Worm (Caenorhabditis elegans) whole organism, L1 larva: ENCODE data around the gene ndx-3.

Source experiments
- C04F5.9 ChIP-seq: sonication (generic microtip); optimal IDR thresholded peaks from 2 replicates; lab custom pipeline; 2016; ENCODE audit warnings: missing genetic modification characterization, missing compliant biosample characterization
- C16A3.4 ChIP-seq: fragments of 150-350 bp; optimal IDR thresholded peaks from 2 replicates; lab custom pipeline; 2014; ENCODE audit warnings: missing biosample characterization, missing genetic modification characterization
- Y116A8C.19 ChIP-seq: sonication (generic microtip); optimal IDR thresholded peaks from 2 replicates; lab custom pipeline; 2016; ENCODE audit warnings: missing compliant biosample characterization, missing genetic modification characterization, borderline replicate concordance
- aly-2 ChIP-seq: fragments of 150-350 bp; optimal IDR thresholded peaks from 2 replicates; lab custom pipeline; 2014; ENCODE audit warnings: missing biosample characterization, missing genetic modification characterization
- ama-1 ChIP-seq: fragments of 150-350 bp; optimal IDR thresholded peaks from 2 replicates; lab custom pipeline; 2014
- blmp-1 ChIP-seq: fragments of 150-350 bp; optimal IDR thresholded peaks from 2 replicates; lab custom pipeline; 2014; ENCODE audit warnings: missing biosample characterization, missing genetic modification characterization
- ceh-8 ChIP-seq: fragments of 200-800 bp; sonication (Bioruptor generic); optimal IDR thresholded peaks from 2 replicates; lab custom pipeline; 2018; ENCODE audit warnings: mild to moderate bottlenecking, missing genetic modification characterization, moderate library complexity, missing compliant biosample characterization
- ceh-82 ChIP-seq, 3 experiments: fragments of 150-350 bp in 1 of 3; sonication (generic microtip) in 2 of 3; optimal IDR thresholded peaks; 2 replicates each; lab custom pipeline; 2014 to 2017; ENCODE audit warnings: missing biosample characterization in 3 of 3, missing genetic modification characterization in 3 of 3
- ceh-88 ChIP-seq: fragments of 200-800 bp; sonication (Bioruptor generic); IDR thresholded peaks from 2 replicates; pipeline ENCODE4 v1.3.6; 2022; ENCODE audit warnings: missing genetic modification characterization, missing compliant biosample characterization
- ces-1 ChIP-seq: fragments of 150-350 bp; optimal IDR thresholded peaks from 2 replicates; lab custom pipeline; 2014; ENCODE audit warnings: missing biosample characterization, missing genetic modification reagents, missing genetic modification characterization
- dpl-1 ChIP-seq, 3 experiments: fragments of 150-350 bp in 2 of 3; sonication (generic microtip) in 1 of 3; optimal IDR thresholded peaks; 2 replicates each; lab custom pipeline; 2014 to 2017; ENCODE audit warnings: missing biosample characterization in 3 of 3, missing genetic modification characterization in 3 of 3, missing genetic modification reagents in 3 of 3
- dsc-1 ChIP-seq: sonication (generic microtip); optimal IDR thresholded peaks from 2 replicates; lab custom pipeline; 2016; ENCODE audit warnings: mild to moderate bottlenecking, missing genetic modification characterization, missing compliant biosample characterization
- efl-1 ChIP-seq, 4 experiments: fragments of 150-350 bp; optimal IDR thresholded peaks in 3 of 4; peaks in 1 of 4; 1 replicate in 1 of 4; 2 replicates in 3 of 4; lab custom pipeline; 2014; ENCODE audit warnings: missing biosample characterization in 2 of 4, missing genetic modification characterization in 2 of 4, missing genetic modification reagents in 2 of 4
- efl-3 ChIP-seq: fragments of 200-800 bp; sonication (Bioruptor generic); optimal IDR thresholded peaks from 2 replicates; lab custom pipeline; 2018; ENCODE audit warnings: mild to moderate bottlenecking, missing genetic modification characterization, missing compliant biosample characterization
- elt-3 ChIP-seq, 6 experiments: fragments of 150-350 bp in 1 of 6; sonication (generic microtip); optimal IDR thresholded peaks; 2 replicates each; lab custom pipeline; 2017 to 2018; ENCODE audit warnings: missing biosample characterization in 6 of 6, missing genetic modification characterization in 6 of 6, inconsistent platforms in 1 of 6
- fkh-8 ChIP-seq: sonication (generic microtip); optimal IDR thresholded peaks from 2 replicates; lab custom pipeline; 2016; ENCODE audit warnings: mild to moderate bottlenecking, missing genetic modification characterization, missing compliant biosample characterization
- grh-1 ChIP-seq: fragments of 200-800 bp; sonication (Bioruptor generic); IDR thresholded peaks from 2 replicates; pipeline ENCODE4 v1.3.6; 2022; ENCODE audit warnings: missing genetic modification reagents, missing genetic modification characterization, missing compliant biosample characterization
- hlh-17 ChIP-seq: fragments of 200-800 bp; sonication (Bioruptor generic); optimal IDR thresholded peaks from 2 replicates; lab custom pipeline; 2018; ENCODE audit warnings: missing genetic modification characterization, mild to moderate bottlenecking, missing compliant biosample characterization, moderate library complexity, borderline replicate concordance
- hpl-2 ChIP-seq: fragments of 150-350 bp; optimal IDR thresholded peaks from 2 replicates; lab custom pipeline; 2014; ENCODE audit warnings: missing biosample characterization, missing genetic modification reagents, missing genetic modification characterization
- isw-1 ChIP-seq: fragments of 200-800 bp; sonication (Bioruptor generic); IDR thresholded peaks from 2 replicates; pipeline ENCODE4 v1.3.6; 2022; ENCODE audit warnings: missing genetic modification characterization, missing compliant biosample characterization
- jun-1 ChIP-seq: fragments of 150-350 bp; optimal IDR thresholded peaks from 2 replicates; lab custom pipeline; 2014; ENCODE audit warnings: missing biosample characterization, missing genetic modification reagents, missing genetic modification characterization
- lin-14 ChIP-seq: fragments of 200-800 bp; sonication (Bioruptor generic); optimal IDR thresholded peaks from 2 replicates; lab custom pipeline; 2018; ENCODE audit warnings: mild to moderate bottlenecking, missing genetic modification characterization, moderate library complexity, missing compliant biosample characterization
- lin-15B ChIP-seq: fragments of 150-350 bp; sonication (generic microtip); optimal IDR thresholded peaks from 3 replicates; lab custom pipeline; 2014; ENCODE audit warnings: missing biosample characterization, missing genetic modification characterization
- lin-35 ChIP-seq, 2 experiments: fragments of 150-350 bp; optimal IDR thresholded peaks; 2 replicates each; lab custom pipeline; 2014; ENCODE audit warnings: missing biosample characterization in 2 of 2, missing genetic modification characterization in 2 of 2, missing genetic modification reagents in 2 of 2
- lsy-2 ChIP-seq, 2 experiments: fragments of 150-350 bp; optimal IDR thresholded peaks; 2 replicates each; lab custom pipeline; 2014; ENCODE audit warnings: missing biosample characterization in 2 of 2, missing genetic modification characterization in 2 of 2
- mab-9 ChIP-seq: fragments of 200-800 bp; sonication (Bioruptor generic); IDR thresholded peaks from 2 replicates; pipeline ENCODE4 v1.3.6; 2022; ENCODE audit warnings: missing genetic modification reagents, missing genetic modification characterization, missing compliant biosample characterization
- mdl-1 ChIP-seq, 2 experiments: fragments of 150-350 bp; optimal IDR thresholded peaks; 2 replicates each; lab custom pipeline; 2014 to 2017; ENCODE audit warnings: missing biosample characterization in 2 of 2, missing genetic modification characterization in 2 of 2, inconsistent platforms in 1 of 2
- mef-2 ChIP-seq: fragments of 150-350 bp; optimal IDR thresholded peaks from 2 replicates; lab custom pipeline; 2014; ENCODE audit warnings: missing biosample characterization, missing genetic modification characterization
- mep-1 ChIP-seq: fragments of 150-350 bp; optimal IDR thresholded peaks from 2 replicates; lab custom pipeline; 2014; ENCODE audit warnings: missing biosample characterization, missing genetic modification characterization
- nhr-12 ChIP-seq: sonication (generic microtip); optimal IDR thresholded peaks from 2 replicates; lab custom pipeline; 2017; ENCODE audit warnings: missing biosample characterization, missing genetic modification characterization
- nhr-20 ChIP-seq: sonication (generic microtip); optimal IDR thresholded peaks from 2 replicates; lab custom pipeline; 2016; ENCODE audit warnings: mild to moderate bottlenecking, missing genetic modification characterization, missing compliant biosample characterization
- nhr-28 ChIP-seq: fragments of 150-350 bp; optimal IDR thresholded peaks from 2 replicates; lab custom pipeline; 2014; ENCODE audit warnings: missing biosample characterization, missing genetic modification characterization
- nhr-77 ChIP-seq: fragments of 150-350 bp; optimal IDR thresholded peaks from 2 replicates; lab custom pipeline; 2014; ENCODE audit warnings: missing biosample characterization, missing genetic modification characterization
- nhr-85 ChIP-seq: sonication (generic microtip); peaks from one replicate; lab custom pipeline; 2016; ENCODE audit warnings: missing genetic modification characterization, inconsistent platforms, missing compliant biosample characterization
- pag-3 ChIP-seq: sonication (generic microtip); optimal IDR thresholded peaks from 2 replicates; lab custom pipeline; 2017; ENCODE audit warnings: missing genetic modification characterization, mild to moderate bottlenecking, missing compliant biosample characterization, antibody characterized with exemption, borderline replicate concordance; ENCODE audit not compliant: insufficient read depth
- rnt-1 ChIP-seq: sonication (generic microtip); optimal IDR thresholded peaks from 2 replicates; lab custom pipeline; 2016; ENCODE audit warnings: mild to moderate bottlenecking, missing genetic modification characterization, moderate library complexity, missing compliant biosample characterization
- skn-1 ChIP-seq: fragments of 150-350 bp; optimal IDR thresholded peaks from 2 replicates; lab custom pipeline; 2014; ENCODE audit warnings: missing biosample characterization, missing genetic modification characterization
- snu-23 ChIP-seq: sonication (generic microtip); optimal IDR thresholded peaks from 2 replicates; lab custom pipeline; 2016; ENCODE audit warnings: missing genetic modification characterization, missing compliant biosample characterization
- sox-4 ChIP-seq: sonication (generic microtip); optimal IDR thresholded peaks from 2 replicates; lab custom pipeline; 2016; ENCODE audit warnings: missing genetic modification characterization, missing compliant biosample characterization
- unc-130 ChIP-seq: fragments of 150-350 bp; optimal IDR thresholded peaks from 2 replicates; lab custom pipeline; 2017; ENCODE audit warnings: missing biosample characterization, missing genetic modification characterization, inconsistent platforms
- unc-62 ChIP-seq: fragments of 150-350 bp; optimal IDR thresholded peaks from 2 replicates; lab custom pipeline; 2014; ENCODE audit warnings: missing biosample characterization, missing genetic modification reagents, missing genetic modification characterization
- unc-98 ChIP-seq: fragments of 200-800 bp; sonication (Bioruptor generic); IDR thresholded peaks from 2 replicates; pipeline ENCODE4 v1.3.6; 2022; ENCODE audit warnings: missing genetic modification characterization, missing compliant biosample characterization
- zip-4 ChIP-seq: fragments of 200-800 bp; sonication (Bioruptor generic); optimal IDR thresholded peaks from 2 replicates; lab custom pipeline; 2018; ENCODE audit warnings: mild to moderate bottlenecking, missing genetic modification characterization, moderate library complexity, missing compliant biosample characterization
- ztf-11 ChIP-seq, 2 experiments: sonication (generic microtip); optimal IDR thresholded peaks; 2 replicates each; lab custom pipeline; 2016 to 2017; ENCODE audit warnings: missing genetic modification characterization in 2 of 2, missing biosample characterization in 1 of 2, missing compliant biosample characterization in 1 of 2

Gene ndx-3

ce11 chrII:4955353-4955752, 2.0 kb downstream of the ndx-3 start, which contains the start of gene pbs-3 (continued):
- TF ChIP-seq snu-23 (GFP tag; lab: Kevin White, UChicago) (peak; percentile 67), aly-2 (tag; lab: Kevin White, UChicago) (peak; percentile 23), hpl-2 (GFP tag; lab: Kevin White, UChicago) (peak; percentile 19), pag-3 (tag; lab: Kevin White, UChicago) (no peak), skn-1 (tag; lab: Kevin White, UChicago) (peak; percentile 97), unc-130 (peak; percentile 65), ztf-11 (tag; optimal IDR thresholded peaks at IDR 0.05; lab: Kevin White, UChicago) (peak in 1 of 2 experiments; percentile 57), ceh-82 (tag; optimal IDR thresholded peaks at IDR 0.05; lab: Kevin White, UChicago) (peak; percentile 44 to 79 (median 72)), Y116A8C.19 (tag; lab: Kevin White, UChicago) (no peak), unc-98 (no peak), C04F5.9 (tag; lab: Kevin White, UChicago) (no peak), fkh-8 (peak; percentile 65), ceh-88 (no peak), nhr-12 (tag; lab: Kevin White, UChicago) (no peak), lsy-2 (tag; optimal IDR thresholded peaks at IDR 0.05; lab: Kevin White, UChicago) (peak; percentile 52 to 85), nhr-20 (tag; lab: Kevin White, UChicago) (peak; percentile 49), ama-1 (lab: Kevin White, UChicago) (peak; percentile 32)

- TF ChIP-seq mab-9 (GFP tag; lab: Robert Waterston, UW) (no peak), dpl-1 (GFP tag; optimal IDR thresholded peaks at IDR 0.05; lab: Kevin White, UChicago) (peak in 2 of 3 experiments; percentile 46 to 67), lin-15B (tag; lab: Kevin White, UChicago) (peak; percentile 37), efl-1 (optimal IDR thresholded peaks at IDR 0.05; lab: Kevin White, UChicago) (peak; percentile 40 to 51), efl-1 (GFP tag; optimal IDR thresholded peaks at IDR 0.05 in 1 of 2; lab: Kevin White, UChicago) (peak; percentile 51 to 55), lsy-2 (tag; optimal IDR thresholded peaks at IDR 0.05; lab: Kevin White, UChicago) (peak; percentile 12 to 46), isw-1 (GFP tag; lab: Robert Waterston, UW) (no peak), lin-35 (GFP tag; optimal IDR thresholded peaks at IDR 0.05; lab: Kevin White, UChicago) (peak; percentile 28 to 71), mep-1 (tag; lab: Kevin White, UChicago) (peak; percentile 40), lin-14 (GFP tag; lab: Kevin White, UChicago) (peak; percentile 22), jun-1 (tag; lab: Kevin White, UChicago) (no peak), rnt-1 (tag; lab: Kevin White, UChicago) (peak; percentile 13), snu-23 (GFP tag; lab: Kevin White, UChicago) (peak; percentile 12), blmp-1 (tag; lab: Kevin White, UChicago) (peak; percentile 7)
These were observed 6.3 kb downstream of the ndx-3 start, which contains the start of gene ulp-2 for ce11 chrII:4959719-4960118. ulp-2 (minus strand) TSS chrII:4959876.

- TF ChIP-seq snu-23 (GFP tag; lab: Kevin White, UChicago) (peak; percentile 9), elt-3 (tag; optimal IDR thresholded peaks at IDR 0.05; lab: Kevin White, UChicago) (peak in 1 of 6 experiments; percentile 63), lsy-2 (tag; optimal IDR thresholded peaks at IDR 0.05; lab: Kevin White, UChicago) (peak in 1 of 2 experiments; percentile 16), ces-1 (no peak), nhr-28 (tag; lab: Kevin White, UChicago) (no peak), hpl-2 (GFP tag; lab: Kevin White, UChicago) (no peak), lin-15B (tag; lab: Kevin White, UChicago) (no peak), ceh-88 (no peak), ceh-8 (no peak), mab-9 (GFP tag; lab: Robert Waterston, UW) (no peak), hlh-17 (GFP tag; lab: Kevin White, UChicago) (no peak), C16A3.4 (no peak), dsc-1 (no peak), nhr-77 (tag; lab: Kevin White, UChicago) (no peak), unc-130 (no peak), sox-4 (tag; lab: Kevin White, UChicago) (no peak), dpl-1 (GFP tag; optimal IDR thresholded peaks at IDR 0.05; lab: Kevin White, UChicago) (no peak), jun-1 (tag; lab: Kevin White, UChicago) (no peak), zip-4 (no peak), efl-3 (no peak), ama-1 (lab: Kevin White, UChicago) (no peak), grh-1 (GFP tag; lab: Robert Waterston, UW) (no peak), mep-1 (tag; lab: Kevin White, UChicago) (no peak), unc-62 (no peak), nhr-20 (tag; lab: Kevin White, UChicago) (peak; percentile 44), blmp-1 (tag; lab: Kevin White, UChicago) (peak; percentile 31), mef-2 (tag; lab: Kevin White, UChicago) (no peak), nhr-85 (tag; lab: Kevin White, UChicago) (peak; percentile 74), efl-1 (optimal IDR thresholded peaks at IDR 0.05; lab: Kevin White, UChicago) (no peak), efl-1 (GFP tag; optimal IDR thresholded peaks at IDR 0.05 in 1 of 2; lab: Kevin White, UChicago) (no peak), skn-1 (tag; lab: Kevin White, UChicago) (no peak), mdl-1 (tag; optimal IDR thresholded peaks at IDR 0.05; lab: Kevin White, UChicago) (no peak)
These were observed 7.3 kb downstream of the ndx-3 start for ce11 chrII:4960690-4961089.
